Fruit fly (Drosophila melanogaster) whole organism, embryonic: ENCODE results near the gene CG31161.
A peak's percentile ranks its signal among the peaks of the same experiment; 100 is the strongest.

Experiments used
- Abd-B ChIP-seq: fragments of 200-800 bp; sonication (Bioruptor generic); optimal IDR thresholded peaks from 2 replicates; lab custom pipeline; 2018; ENCODE audit warnings: missing biosample characterization, mild to moderate bottlenecking, missing genetic modification characterization, moderate library complexity
- Adf1 ChIP-seq: fragments of 200-800 bp; sonication (Bioruptor generic); IDR thresholded peaks from 2 replicates; pipeline ENCODE4 v1.3.6; 2022; ENCODE audit warnings: missing biosample characterization, missing genetic modification characterization
- B-H2 ChIP-seq: fragments of 200-800 bp; sonication (Bioruptor generic); optimal IDR thresholded peaks from 2 replicates; lab custom pipeline; 2018; ENCODE audit warnings: missing biosample characterization, mild to moderate bottlenecking, missing genetic modification characterization
- CG10431 ChIP-seq: fragments of 200-800 bp; sonication (Bioruptor generic); optimal IDR thresholded peaks from 3 replicates; lab custom pipeline; 2018; ENCODE audit warnings: missing biosample characterization, mild to moderate bottlenecking, missing genetic modification characterization
- CG11504 ChIP-seq: fragments of 200-800 bp; sonication (Bioruptor generic); optimal IDR thresholded peaks from 3 replicates; lab custom pipeline; 2019; ENCODE audit warnings: missing biosample characterization, mild to moderate bottlenecking, missing genetic modification characterization, moderate library complexity
- CG13287 ChIP-seq: fragments of 200-800 bp; sonication (Bioruptor generic); IDR thresholded peaks from 2 replicates; pipeline ENCODE4 v1.3.6; 2022; ENCODE audit warnings: missing biosample characterization, missing genetic modification characterization; ENCODE audit not compliant: partially characterized antibody
- CG1529 ChIP-seq: fragments of 200-800 bp; sonication (Bioruptor generic); optimal IDR thresholded peaks from 3 replicates; lab custom pipeline; 2018; ENCODE audit warnings: missing biosample characterization, missing genetic modification characterization
- CG15479 ChIP-seq: fragments of 200-800 bp; sonication (Bioruptor generic); optimal IDR thresholded peaks from 3 replicates; lab custom pipeline; 2019; ENCODE audit warnings: missing biosample characterization, mild to moderate bottlenecking, missing genetic modification characterization, moderate library complexity
- CG16815 ChIP-seq: fragments of 200-800 bp; sonication (Bioruptor generic); optimal IDR thresholded peaks from 3 replicates; lab custom pipeline; 2017; ENCODE audit warnings: missing biosample characterization, mild to moderate bottlenecking, missing genetic modification characterization
- CG18262 ChIP-seq: fragments of 200-800 bp; optimal IDR thresholded peaks from 3 replicates; lab custom pipeline; 2019; ENCODE audit warnings: missing biosample characterization, mild to moderate bottlenecking, missing genetic modification characterization, moderate library complexity
- CG30403 ChIP-seq: fragments of 200-800 bp; sonication (Bioruptor generic); optimal IDR thresholded peaks from 3 replicates; lab custom pipeline; 2016; ENCODE audit warnings: missing biosample characterization, missing genetic modification characterization
- CG30431 ChIP-seq: fragments of 200-800 bp; sonication (Bioruptor generic); optimal IDR thresholded peaks from 2 replicates; lab custom pipeline; 2017; ENCODE audit warnings: missing biosample characterization, missing genetic modification characterization
- CG31388 ChIP-seq: fragments of 200-800 bp; sonication (Bioruptor generic); optimal IDR thresholded peaks from 2 replicates; lab custom pipeline; 2016; ENCODE audit warnings: missing biosample characterization, missing genetic modification characterization
- CG32767 ChIP-seq: fragments of 200-800 bp; sonication (Bioruptor generic); IDR thresholded peaks from 2 replicates; pipeline ENCODE4 v1.3.6; 2022; ENCODE audit warnings: missing biosample characterization, missing genetic modification characterization
- CG33557 ChIP-seq: fragments of 200-800 bp; sonication (Bioruptor generic); optimal IDR thresholded peaks from 2 replicates; lab custom pipeline; 2019; ENCODE audit warnings: missing biosample characterization, mild to moderate bottlenecking, missing genetic modification characterization, moderate library complexity
- CG34422 ChIP-seq: fragments of 200-800 bp; sonication (Bioruptor generic); IDR thresholded peaks from 3 replicates; pipeline ENCODE4 v1.3.6; 2022; ENCODE audit warnings: missing biosample characterization, missing genetic modification characterization
- CG4360 ChIP-seq: fragments of 200-800 bp; sonication (Bioruptor generic); IDR thresholded peaks from 2 replicates; pipeline ENCODE4 v1.3.6; 2022; ENCODE audit warnings: missing biosample characterization, missing genetic modification characterization
- CG4730 ChIP-seq: fragments of 200-800 bp; sonication (Bioruptor generic); IDR thresholded peaks from 2 replicates; pipeline ENCODE4 v1.3.6; 2022; ENCODE audit warnings: missing biosample characterization, missing genetic modification characterization
- CG6654 ChIP-seq: fragments of 200-800 bp; sonication (Bioruptor generic); optimal IDR thresholded peaks from 2 replicates; lab custom pipeline; 2017; ENCODE audit warnings: missing biosample characterization, mild to moderate bottlenecking, missing genetic modification characterization
- CG6765 ChIP-seq: fragments of 200-800 bp; sonication (Bioruptor generic); optimal IDR thresholded peaks from 3 replicates; lab custom pipeline; 2017; ENCODE audit warnings: missing biosample characterization, mild to moderate bottlenecking, missing genetic modification characterization
- CG8281 ChIP-seq: fragments of 200-800 bp; sonication (Bioruptor generic); optimal IDR thresholded peaks from 2 replicates; lab custom pipeline; 2018; ENCODE audit warnings: missing biosample characterization, mild to moderate bottlenecking, missing genetic modification characterization, moderate library complexity
- CG8924 ChIP-seq: fragments of 200-800 bp; optimal IDR thresholded peaks from 3 replicates; lab custom pipeline; 2019; ENCODE audit warnings: missing biosample characterization, mild to moderate bottlenecking, missing genetic modification characterization, moderate library complexity
- CG9609 ChIP-seq: fragments of 200-800 bp; sonication (Bioruptor generic); optimal IDR thresholded peaks from 3 replicates; lab custom pipeline; 2016; ENCODE audit warnings: missing biosample characterization, missing genetic modification characterization
- CG9727 ChIP-seq: fragments of 200-800 bp; sonication (Bioruptor generic); optimal IDR thresholded peaks from 3 replicates; lab custom pipeline; 2017; ENCODE audit warnings: missing biosample characterization, mild to moderate bottlenecking, missing genetic modification characterization
- CG9932 ChIP-seq: fragments of 200-800 bp; sonication (Bioruptor generic); IDR thresholded peaks from 2 replicates; pipeline ENCODE4 v1.3.6; 2022; ENCODE audit warnings: missing biosample characterization, missing genetic modification characterization
- Chrac-16 ChIP-seq: fragments of 200-800 bp; sonication (Bioruptor generic); optimal IDR thresholded peaks from 3 replicates; lab custom pipeline; 2016; ENCODE audit warnings: missing biosample characterization, missing genetic modification characterization
- CoRest ChIP-seq: fragments of 200-800 bp; sonication (Bioruptor generic); optimal IDR thresholded peaks from 3 replicates; lab custom pipeline; 2018; ENCODE audit warnings: missing biosample characterization, mild to moderate bottlenecking, missing genetic modification characterization, moderate library complexity
- D19A ChIP-seq: fragments of 200-800 bp; optimal IDR thresholded peaks from 3 replicates; lab custom pipeline; 2019; ENCODE audit warnings: missing biosample characterization, mild to moderate bottlenecking, missing genetic modification characterization, moderate library complexity
- Deaf1 ChIP-seq: fragments of 200-800 bp; optimal IDR thresholded peaks from 3 replicates; lab custom pipeline; 2019; ENCODE audit warnings: missing biosample characterization, mild to moderate bottlenecking, missing genetic modification characterization, moderate library complexity
- Ets65A ChIP-seq: fragments of 200-800 bp; sonication (Bioruptor generic); peaks from one replicate; lab custom pipeline; 2016; ENCODE audit warnings: missing biosample characterization, missing genetic modification characterization
- HLH54F ChIP-seq: fragments of 200-800 bp; sonication (Bioruptor generic); optimal IDR thresholded peaks from 3 replicates; lab custom pipeline; 2016; ENCODE audit warnings: missing biosample characterization, missing genetic modification characterization
- HmgZ ChIP-seq: fragments of 200-800 bp; sonication (Bioruptor generic); optimal IDR thresholded peaks from 2 replicates; lab custom pipeline; 2018; ENCODE audit warnings: missing biosample characterization, mild to moderate bottlenecking, missing genetic modification characterization
- Meics ChIP-seq: fragments of 200-800 bp; sonication (Bioruptor generic); optimal IDR thresholded peaks from 2 replicates; lab custom pipeline; 2017; ENCODE audit warnings: missing biosample characterization, mild to moderate bottlenecking, missing genetic modification characterization
- PHDP ChIP-seq: fragments of 200-800 bp; sonication (Bioruptor generic); optimal IDR thresholded peaks from 3 replicates; lab custom pipeline; 2018; ENCODE audit warnings: missing biosample characterization, mild to moderate bottlenecking, missing genetic modification characterization, moderate library complexity
- Stat92E ChIP-seq, 3 experiments: fragments of >200 bp in 2 of 3; fragments of 200-800 bp in 1 of 3; sonication (Bioruptor generic) in 1 of 3; optimal IDR thresholded peaks; 2 replicates each; lab custom pipeline; 2017 to 2019; ENCODE audit warnings: missing biosample characterization in 3 of 3, missing genetic modification characterization in 3 of 3, mild to moderate bottlenecking in 1 of 3, moderate library complexity in 1 of 3
- bowl ChIP-seq: fragments of 200-800 bp; sonication (Bioruptor generic); IDR thresholded peaks from 2 replicates; pipeline ENCODE4 v1.3.6; 2022; ENCODE audit warnings: missing biosample characterization, missing genetic modification characterization
- chn ChIP-seq: fragments of 200-800 bp; sonication (Bioruptor generic); optimal IDR thresholded peaks from 2 replicates; lab custom pipeline; 2016; ENCODE audit warnings: missing biosample characterization, missing genetic modification characterization
- dmrt11E ChIP-seq: fragments of 200-800 bp; sonication (Bioruptor generic); optimal IDR thresholded peaks from 3 replicates; lab custom pipeline; 2018; ENCODE audit warnings: missing biosample characterization, mild to moderate bottlenecking, missing genetic modification characterization, moderate library complexity
- gsb-n ChIP-seq: fragments of 200-800 bp; sonication (Bioruptor generic); optimal IDR thresholded peaks from 3 replicates; lab custom pipeline; 2018; ENCODE audit warnings: missing biosample characterization, mild to moderate bottlenecking, missing genetic modification characterization
- ham ChIP-seq: fragments of 200-800 bp; sonication (Bioruptor generic); IDR thresholded peaks from 2 replicates; pipeline ENCODE4 v1.3.6; 2022; ENCODE audit warnings: missing biosample characterization, missing genetic modification characterization
- hbn ChIP-seq: fragments of 200-800 bp; sonication (Bioruptor generic); IDR thresholded peaks from 2 replicates; pipeline ENCODE4 v1.3.6; 2022; ENCODE audit warnings: missing biosample characterization, missing genetic modification characterization; ENCODE audit not compliant: partially characterized antibody
- jing ChIP-seq: fragments of 200-800 bp; sonication (Bioruptor generic); optimal IDR thresholded peaks from 2 replicates; lab custom pipeline; 2018; ENCODE audit warnings: missing biosample characterization, mild to moderate bottlenecking, missing genetic modification characterization
- ken ChIP-seq: fragments of 200-800 bp; sonication (Bioruptor generic); IDR thresholded peaks from 3 replicates; pipeline ENCODE4 v1.3.6; 2022; ENCODE audit warnings: missing biosample characterization, missing genetic modification characterization
- nerfin-2 ChIP-seq: fragments of 200-800 bp; sonication (Bioruptor generic); IDR thresholded peaks from 2 replicates; pipeline ENCODE4 v1.3.6; 2022; ENCODE audit warnings: missing biosample characterization, missing genetic modification characterization; ENCODE audit not compliant: partially characterized antibody
- otp ChIP-seq: fragments of 200-800 bp; sonication (Bioruptor generic); IDR thresholded peaks from 3 replicates; pipeline ENCODE4, ENCODE4 v1.3.6; 2022; ENCODE audit warnings: missing biosample characterization, missing genetic modification characterization
- pho ChIP-seq: fragments of 200-800 bp; sonication (Bioruptor generic); optimal IDR thresholded peaks from 2 replicates; lab custom pipeline; 2016; ENCODE audit warnings: missing biosample characterization, missing genetic modification characterization
- psq ChIP-seq: fragments of 200-800 bp; sonication (Bioruptor generic); optimal IDR thresholded peaks from 2 replicates; lab custom pipeline; 2017; ENCODE audit warnings: missing biosample characterization, missing genetic modification characterization
- ro ChIP-seq: fragments of 200-800 bp; sonication (Bioruptor generic); IDR thresholded peaks from 2 replicates; pipeline ENCODE4 v1.3.6; 2022; ENCODE audit warnings: missing biosample characterization, missing genetic modification characterization
- sc ChIP-seq, 3 experiments: fragments of >200 bp in 2 of 3; fragments of 200-800 bp in 1 of 3; sonication (Bioruptor generic) in 1 of 3; optimal IDR thresholded peaks; 2 replicates in 2 of 3; 3 replicates in 1 of 3; lab custom pipeline; 2017; ENCODE audit warnings: mild to moderate bottlenecking in 1 of 3, missing biosample characterization in 1 of 3, missing genetic modification characterization in 1 of 3, missing genetic modification reagents in 1 of 3
- sens-2 ChIP-seq: fragments of 200-800 bp; sonication (Bioruptor generic); IDR thresholded peaks from 2 replicates; pipeline ENCODE4 v1.3.6; 2022; ENCODE audit warnings: missing biosample characterization, missing genetic modification characterization
- yki ChIP-seq: fragments of >200 bp; optimal IDR thresholded peaks from 3 replicates; lab custom pipeline; 2018

Gene CG31161

dm6 chr3R:22663115-22663514 is 46.8 kb downstream of the CG31161 start (continued):
- TF ChIP-seq CG8281, result no peak
- TF ChIP-seq CG4360, result 0 out of 2 replicates have a peak, but pooled peaks have one; percentile 13
- peak; percentile 35 for TF ChIP-seq Deaf1
- peak; percentile 51; the same call in 2 of the 3 replicates for TF ChIP-seq ken (GFP tag; lab: Robert Waterston, UW)
- peak; percentile 79 for TF ChIP-seq otp (GFP tag; lab: Robert Waterston, UW)
- TF ChIP-seq pho (GFP tag; lab: Kevin White, UChicago), result peak; percentile 57
- no peak for TF ChIP-seq sc (optimal IDR thresholded peaks at IDR 0.05; lab: Kevin White, UChicago)
- TF ChIP-seq sc (GFP tag; optimal IDR thresholded peaks at IDR 0.05; lab: Kevin White, UChicago), result peak; percentile 45
- TF ChIP-seq CG33557 (GFP tag; lab: Kevin White, UChicago), result no peak
- no peak for TF ChIP-seq bowl (GFP tag; lab: Robert Waterston, UW)
- peak; percentile 60; the same call in 1 of the 2 replicates for TF ChIP-seq CG32767 (GFP tag; lab: Robert Waterston, UW)
- TF ChIP-seq D19A, result peak; percentile 50
- TF ChIP-seq CG13287, result no peak
- TF ChIP-seq CG30431, result peak; percentile 17
- TF ChIP-seq Ets65A, result peak; percentile 93
- TF ChIP-seq sens-2 (GFP tag; lab: Robert Waterston, UW), result peak; percentile 62
- no peak for TF ChIP-seq B-H2 (GFP tag; lab: Kevin White, UChicago)
- peak; percentile 55 for TF ChIP-seq CG9727 (GFP tag; lab: Kevin White, UChicago)
- no peak for TF ChIP-seq ham (GFP tag; lab: Robert Waterston, UW)
- no peak for TF ChIP-seq Stat92E (GFP tag; optimal IDR thresholded peaks at IDR 0.05; lab: Kevin White, UChicago)
- peak; percentile 63 for TF ChIP-seq jing (GFP tag; lab: Kevin White, UChicago)
- no peak for TF ChIP-seq nerfin-2
- TF ChIP-seq CG6654 (GFP tag; lab: Kevin White, UChicago), result no peak
- TF ChIP-seq Abd-B (GFP tag; lab: Kevin White, UChicago), result peak; percentile 44
- peak; percentile 72 for TF ChIP-seq CG30403 (GFP tag; lab: Kevin White, UChicago)
- peak; percentile 68 for TF ChIP-seq Chrac-16 (GFP tag; lab: Kevin White, UChicago)
- peak; percentile 31 for TF ChIP-seq gsb-n (tag; lab: Kevin White, UChicago)
- TF ChIP-seq CG16815, result peak; percentile 59
- TF ChIP-seq Adf1, result peak; percentile 57
- TF ChIP-seq Meics, result peak; percentile 60
- TF ChIP-seq CG9932, result peak; percentile 80
- peak; percentile 63 for TF ChIP-seq CG8924 (tag; lab: Kevin White, UChicago)
- peak; percentile 73 for TF ChIP-seq dmrt11E (tag; lab: Kevin White, UChicago)
- TF ChIP-seq yki (lab: Kevin White, UChicago), result no peak
- TF ChIP-seq hbn (GFP tag; lab: Robert Waterston, UW), result no peak
- peak; percentile 57; the same call in 2 of the 3 replicates for TF ChIP-seq CG34422 (GFP tag; lab: Robert Waterston, UW)
- TF ChIP-seq CG4730 (GFP tag; lab: Robert Waterston, UW), result no peak
- TF ChIP-seq CG18262 (tag; lab: Kevin White, UChicago), result no peak
- TF ChIP-seq psq, result no peak
- peak; percentile 76 for TF ChIP-seq PHDP (tag; lab: Kevin White, UChicago)
- TF ChIP-seq CG6765 (GFP tag; lab: Kevin White, UChicago), result no peak
- TF ChIP-seq HLH54F (GFP tag; lab: Kevin White, UChicago), result peak; percentile 46
- TF ChIP-seq CG11504, result peak; percentile 81
- peak; percentile 59 for TF ChIP-seq chn
- no peak for TF ChIP-seq ro (GFP tag; lab: Robert Waterston, UW)
- peak; percentile 69 for TF ChIP-seq CoRest (tag; lab: Kevin White, UChicago)
- no peak for TF ChIP-seq CG15479 (GFP tag; lab: Kevin White, UChicago)
- TF ChIP-seq HmgZ, result peak; percentile 42
- no peak for TF ChIP-seq CG9609
- TF ChIP-seq CG10431, result no peak
- TF ChIP-seq CG31388 (GFP tag; lab: Kevin White, UChicago), result peak; percentile 11
- peak; percentile 42 for TF ChIP-seq CG1529 (GFP tag; lab: Kevin White, UChicago)
